Fruit fly (Drosophila melanogaster): Measurements from ENCODE around the gene CG5280.
A peak's percentile ranks its signal among the peaks of the same experiment; 100 is the strongest.

CG5280 gene

DNA sequence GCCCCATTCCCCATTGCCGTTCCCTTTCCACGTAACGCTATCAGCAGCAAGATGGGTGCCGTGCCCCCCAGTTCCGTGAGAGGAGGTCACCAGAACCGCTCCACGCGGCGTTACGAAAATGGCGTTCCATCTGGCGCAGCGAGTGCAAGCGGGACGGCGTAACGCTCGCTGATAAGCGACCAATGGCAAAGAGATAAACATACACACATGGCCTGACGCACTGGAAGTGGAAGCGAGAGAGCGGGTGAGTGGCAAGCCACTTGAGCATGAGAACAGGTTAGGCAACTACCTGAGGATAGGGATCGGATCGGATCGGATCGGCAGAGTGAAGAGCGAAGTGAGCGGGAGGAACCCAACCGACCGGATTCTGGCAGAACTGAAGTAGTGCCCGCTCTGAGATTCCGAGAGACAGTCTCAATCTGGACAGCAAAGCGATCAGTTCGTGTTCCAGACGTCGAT, 14.8 kb upstream of the CG5280 start, which contains the start of gene Doc3:
Doc3 (plus strand) TSS at position 409 of the 459 bp plus-strand sequence.
- TF ChIP-seq CG11695 (GFP tag; IDR thresholded peaks at IDR 0.05), result no peak
- TF ChIP-seq gt (GFP tag; IDR thresholded peaks at IDR 0.05), result no peak
- TF ChIP-seq psq (GFP tag; optimal IDR thresholded peaks at IDR 0.05), result no peak
- 0 out of 3 replicates have a peak, but pooled peaks have one; percentile 24 for TF ChIP-seq so (GFP tag; IDR thresholded peaks at IDR 0.05)
- no peak for TF ChIP-seq kay (GFP tag; optimal IDR thresholded peaks at IDR 0.05)
- TF ChIP-seq Oaz (GFP tag; IDR thresholded peaks at IDR 0.05), result no peak
- TF ChIP-seq CG2129 (GFP tag; IDR thresholded peaks at IDR 0.05; ENCODE audit: partially characterized antibody), result no peak
- no peak for TF ChIP-seq scrt (GFP tag; optimal IDR thresholded peaks at IDR 0.05)
- TF ChIP-seq nerfin-1 (tag; optimal IDR thresholded peaks at IDR 0.05), result no peak
- no peak for TF ChIP-seq Dip2 (GFP tag; IDR thresholded peaks at IDR 0.05)
- TF ChIP-seq Atf-2 (GFP tag; optimal IDR thresholded peaks at IDR 0.05), result no peak
- TF ChIP-seq vfl (GFP tag; optimal IDR thresholded peaks at IDR 0.05), result peak; percentile 38
- no peak for TF ChIP-seq zfh2 (GFP tag; optimal IDR thresholded peaks at IDR 0.05)
- no peak for TF ChIP-seq tgo (GFP tag; IDR thresholded peaks at IDR 0.05)
- TF ChIP-seq CG17568 (GFP tag; optimal IDR thresholded peaks at IDR 0.05), result no peak
- TF ChIP-seq Mes4 (GFP tag; optimal IDR thresholded peaks at IDR 0.05), result no peak
- TF ChIP-seq BtbVII (GFP tag; optimal IDR thresholded peaks at IDR 0.05), result no peak
- TF ChIP-seq wor (GFP tag; IDR thresholded peaks at IDR 0.05), result no peak
- TF ChIP-seq org-1 (GFP tag; optimal IDR thresholded peaks at IDR 0.05), result no peak
- TF ChIP-seq gsb-n (tag; optimal IDR thresholded peaks at IDR 0.05), result no peak
- TF ChIP-seq usp (GFP tag; optimal IDR thresholded peaks at IDR 0.05), result no peak
- TF ChIP-seq CG17385 (GFP tag; optimal IDR thresholded peaks at IDR 0.05), result no peak
- peak; percentile 46 for TF ChIP-seq pros (GFP tag; optimal IDR thresholded peaks at IDR 0.05)
- TF ChIP-seq CG10431 (GFP tag; optimal IDR thresholded peaks at IDR 0.05), result no peak
- no peak for TF ChIP-seq en (GFP tag; optimal IDR thresholded peaks at IDR 0.05)
- no peak for TF ChIP-seq Doc3 (GFP tag; IDR thresholded peaks at IDR 0.05; ENCODE audit: partially characterized antibody)
- TF ChIP-seq ci (GFP tag; IDR thresholded peaks at IDR 0.05), result peak; percentile 39; the same call in 1 of the 3 replicates
- TF ChIP-seq al (GFP tag; IDR thresholded peaks at IDR 0.05), result no peak
- peak; percentile 49 to 60 for TF ChIP-seq Trl (optimal IDR thresholded peaks at IDR 0.05)
- no peak for TF ChIP-seq Trl (GFP tag; optimal IDR thresholded peaks at IDR 0.05)
- peak; percentile 52; the same call in 1 of the 2 replicates for TF ChIP-seq Adf1 (GFP tag; IDR thresholded peaks at IDR 0.05)
- TF ChIP-seq bsh (GFP tag; optimal IDR thresholded peaks at IDR 0.05), result no peak
- TF ChIP-seq seq (GFP tag; IDR thresholded peaks at IDR 0.05), result no peak
- TF ChIP-seq gcm (GFP tag; optimal IDR thresholded peaks at IDR 0.05), result peak; percentile 11
- TF ChIP-seq Dek (tag; optimal IDR thresholded peaks at IDR 0.05), result no peak
- TF ChIP-seq ham (GFP tag; IDR thresholded peaks at IDR 0.05), result no peak
- peak; percentile 70 for TF ChIP-seq sd (tag; optimal IDR thresholded peaks at IDR 0.05)
- TF ChIP-seq CG17361 (GFP tag; IDR thresholded peaks at IDR 0.05), result no peak
- no peak for TF ChIP-seq CG4360 (GFP tag; IDR thresholded peaks at IDR 0.05)
- no peak for TF ChIP-seq Oli (tag; optimal IDR thresholded peaks at IDR 0.05)
- TF ChIP-seq gce (GFP tag; IDR thresholded peaks at IDR 0.05), result no peak
- TF ChIP-seq Stat92E (GFP tag; optimal IDR thresholded peaks at IDR 0.05), result peak in 1 of 3 experiments; percentile 97
- TF ChIP-seq CrebB (tag; optimal IDR thresholded peaks at IDR 0.05), result no peak
- TF ChIP-seq CG31365 (tag; optimal IDR thresholded peaks at IDR 0.05), result no peak
- no peak for TF ChIP-seq CG9817 (tag; optimal IDR thresholded peaks at IDR 0.05)
- no peak for TF ChIP-seq CG17328 (GFP tag; IDR thresholded peaks at IDR 0.05)
- TF ChIP-seq H2.0 (GFP tag; IDR thresholded peaks at IDR 0.05), result no peak
- no peak for TF ChIP-seq fru (optimal IDR thresholded peaks at IDR 0.05)
- TF ChIP-seq fd96Cb (tag; optimal IDR thresholded peaks at IDR 0.05), result no peak
- no peak for TF ChIP-seq CG5953 (GFP tag; IDR thresholded peaks at IDR 0.05)
- 0 out of 3 replicates have a peak, but pooled peaks have one; percentile 17 for TF ChIP-seq CG34224 (GFP tag; IDR thresholded peaks at IDR 0.05; ENCODE audit: partially characterized antibody)
- TF ChIP-seq toy (GFP tag; IDR thresholded peaks at IDR 0.05), result no peak
- no peak for TF ChIP-seq ind (GFP tag; optimal IDR thresholded peaks at IDR 0.05)
